Worm (Caenorhabditis elegans): ENCODE data around the gene str-6.
"Not testable (repeated sequence)": the region's sequence is repeated elsewhere in the genome, so short reads cannot be mapped to it uniquely, and the experiment has no call there.

str-6 gene

DNA sequence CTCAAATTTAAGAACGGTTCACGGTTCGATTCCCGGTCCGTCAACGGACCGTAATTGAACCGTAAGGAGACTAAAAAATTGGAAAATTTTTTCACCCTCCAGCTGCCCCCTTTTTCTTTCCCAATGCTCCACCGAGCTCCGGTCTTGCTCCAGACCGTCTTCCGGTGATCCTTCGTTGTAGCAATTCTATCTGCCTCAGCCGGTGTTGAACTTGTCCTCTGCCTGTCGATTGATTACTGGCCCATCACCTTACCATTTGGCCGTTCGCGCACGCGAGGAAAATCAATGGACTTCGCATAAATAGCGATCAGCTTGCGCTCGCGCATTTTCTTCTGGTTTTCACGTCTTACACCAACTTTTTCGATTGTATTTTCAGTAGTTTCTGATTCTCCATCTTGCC, 17.4 kb upstream of the str-6 start:
- 0 out of 2 replicates have a peak, but pooled peaks have one; percentile 37 for TF ChIP-seq ceh-45 (GFP tag; IDR thresholded peaks at IDR 0.05)

DNA sequence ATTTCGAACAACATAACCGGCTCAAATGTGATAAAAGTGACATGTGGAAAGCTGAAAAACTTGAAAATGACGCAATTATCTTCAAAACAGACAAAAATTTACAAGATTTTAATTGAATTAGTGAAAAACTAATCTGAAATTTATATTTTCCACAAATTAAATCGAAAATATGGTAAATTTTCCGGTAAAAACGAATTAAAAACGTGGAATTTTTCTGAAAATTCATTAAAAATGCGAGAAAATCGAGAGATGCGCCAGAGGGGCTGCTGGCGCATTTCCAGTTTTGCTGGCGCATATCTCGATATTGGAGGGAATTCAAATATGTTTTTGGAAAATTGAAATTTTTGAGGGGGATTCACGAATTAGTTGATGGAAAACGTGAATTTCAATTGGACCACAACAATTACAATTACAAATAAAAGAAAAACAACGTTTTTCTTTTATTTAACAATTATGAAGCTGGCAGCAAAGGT, 16.1 kb upstream of the str-6 start, which contains the start of the genes haf-3 and F57A10.2:
haf-3 (minus strand) TSS at position 51 of the 473 bp plus-strand sequence.
F57A10.2 (plus strand) TSS at position 454 of the 473 bp plus-strand sequence.
- TF ChIP-seq elt-2 (tag; optimal IDR thresholded peaks at IDR 0.05) (peak; percentile 54), unc-3 (GFP tag; conservative IDR thresholded peaks at IDR 0.05) (no peak), unc-3 (tag; optimal IDR thresholded peaks at IDR 0.05) (peak; percentile 13), ceh-30 (tag; optimal IDR thresholded peaks at IDR 0.05) (peak; percentile 84), ceh-34 (tag; optimal IDR thresholded peaks at IDR 0.05) (peak; percentile 4), unc-55 (GFP tag; optimal IDR thresholded peaks at IDR 0.05) (peak; percentile 39), pat-9 (tag; optimal IDR thresholded peaks at IDR 0.05) (peak; percentile 14), hlh-30 (tag; optimal IDR thresholded peaks at IDR 0.05; ENCODE audit: insufficient read depth) (peak; percentile 7), ceh-22 (tag; optimal IDR thresholded peaks at IDR 0.05) (no peak), C08G9.2 (tag; optimal IDR thresholded peaks at IDR 0.05) (no peak), ets-4 (tag; optimal IDR thresholded peaks at IDR 0.05) (peak; percentile 1), gmeb-2 (tag; optimal IDR thresholded peaks at IDR 0.05) (peak; percentile 8), unc-86 (tag; optimal IDR thresholded peaks at IDR 0.05) (peak; percentile 46), unc-42 (tag; optimal IDR thresholded peaks at IDR 0.05) (peak; percentile 76), ttx-3 (tag; optimal IDR thresholded peaks at IDR 0.05) (peak; percentile 2), dve-1 (tag; optimal IDR thresholded peaks at IDR 0.05) (peak; percentile 52), eyg-1 (tag; optimal IDR thresholded peaks at IDR 0.05) (no peak), ceh-18 (tag; optimal IDR thresholded peaks at IDR 0.05) (peak; percentile 32), lim-6 (tag; optimal IDR thresholded peaks at IDR 0.05) (no peak), lin-11 (tag; optimal IDR thresholded peaks at IDR 0.05) (peak; percentile 10), nfya-1 (tag; optimal IDR thresholded peaks at IDR 0.05) (peak; percentile 77), ztf-16 (tag; optimal IDR thresholded peaks at IDR 0.05) (peak; percentile 10), nhr-11 (tag; optimal IDR thresholded peaks at IDR 0.05) (no peak)

DNA sequence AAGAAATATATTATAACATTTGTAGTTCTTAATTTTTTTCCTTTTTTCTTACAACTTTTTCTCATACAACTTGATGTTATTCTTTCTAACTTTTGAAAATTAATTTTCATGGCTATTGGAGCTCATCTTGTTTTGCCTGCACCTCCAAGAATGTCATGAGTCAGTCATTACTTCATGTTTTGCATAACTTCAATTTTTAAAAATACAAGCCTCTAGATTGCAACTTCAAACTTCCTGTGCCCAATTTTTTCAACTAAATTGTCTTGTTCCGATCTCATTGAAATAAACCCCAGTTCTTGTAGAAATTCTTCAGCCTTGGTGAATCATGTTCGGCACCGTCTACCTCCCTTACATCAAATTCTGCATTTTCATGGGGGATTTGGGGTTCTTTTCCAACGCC, 8.4 kb upstream of the str-6 start, which contains the start of gene str-9:
str-9 (plus strand) TSS at position 301 of the 400 bp plus-strand sequence.
- TF ChIP-seq eyg-1 (tag; optimal IDR thresholded peaks at IDR 0.05) (no peak), unc-55 (GFP tag; optimal IDR thresholded peaks at IDR 0.05) (no peak)

DNA sequence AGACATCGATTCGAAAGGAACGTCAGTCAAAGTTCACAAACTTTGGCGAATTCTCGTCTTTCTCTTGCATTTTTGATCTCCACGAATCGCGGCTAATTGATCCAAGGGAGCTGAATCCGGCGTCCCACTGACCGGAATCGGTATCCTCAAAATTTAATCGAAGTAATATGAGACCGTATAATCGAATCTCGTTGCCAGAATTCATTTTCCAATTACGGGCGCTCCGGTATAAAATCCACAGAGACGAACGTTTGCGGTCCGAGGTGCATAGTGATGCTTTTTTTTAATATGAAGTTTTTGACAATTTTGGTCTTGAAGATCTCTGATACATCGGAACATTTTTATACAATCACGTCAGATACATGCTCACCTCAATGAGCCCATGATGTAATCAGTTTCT, 7.6 kb upstream of the str-6 start:
- TF ChIP-seq lim-6 (tag; optimal IDR thresholded peaks at IDR 0.05), result no peak
- TF ChIP-seq pha-2 (tag; optimal IDR thresholded peaks at IDR 0.05), result no peak
- TF ChIP-seq ahr-1 (tag; optimal IDR thresholded peaks at IDR 0.05), result no peak
- no peak for TF ChIP-seq T23F11.4 (GFP tag; optimal IDR thresholded peaks at IDR 0.05)
- no peak for TF ChIP-seq fkh-6 (tag; optimal IDR thresholded peaks at IDR 0.05)
- no peak for TF ChIP-seq unc-86 (tag; optimal IDR thresholded peaks at IDR 0.05)
- no peak for TF ChIP-seq K02D7.2 (tag; optimal IDR thresholded peaks at IDR 0.05)
- no peak for TF ChIP-seq pqm-1 (tag; optimal IDR thresholded peaks at IDR 0.05)
- TF ChIP-seq ceh-22 (tag; optimal IDR thresholded peaks at IDR 0.05), result no peak
- no peak for TF ChIP-seq pha-4 (tag; optimal IDR thresholded peaks at IDR 0.05)

DNA sequence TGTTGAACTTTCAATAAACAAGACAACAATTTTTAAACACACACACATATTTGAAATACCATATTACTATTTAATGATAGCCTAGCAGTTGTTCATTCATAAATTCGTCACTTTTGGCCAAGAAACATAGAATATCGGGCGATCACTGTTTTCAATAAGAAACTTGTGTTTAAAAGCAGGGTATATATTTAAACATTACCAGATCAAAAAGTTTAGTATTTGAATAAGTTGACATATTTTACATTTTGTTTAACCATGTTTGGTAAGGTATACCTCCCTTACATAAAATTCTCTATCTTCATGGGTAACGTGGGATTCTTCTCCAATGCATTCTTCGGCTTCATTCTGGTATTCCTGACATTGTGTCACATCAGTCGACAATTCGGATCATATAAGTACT, 4.7 kb upstream of the str-6 start, which contains the start of gene str-8:
str-8 (plus strand) TSS at position 301 of the 400 bp plus-strand sequence.
- not testable (repeated sequence) for TF ChIP-seq pros-1, ceh-34, hlh-15 (tag; optimal IDR thresholded peaks at IDR 0.05)

Measured in whole organism, late embryonic.